Fruit fly (Drosophila melanogaster) whole organism, embryonic: ENCODE data around the gene Tcs4.

Experiments
- Abd-B ChIP-seq: fragments of 200-800 bp; sonication (Bioruptor generic); optimal IDR thresholded peaks from 2 replicates; lab custom pipeline; 2018; ENCODE audit warnings: missing biosample characterization, mild to moderate bottlenecking, missing genetic modification characterization, moderate library complexity
- Adf1 ChIP-seq: fragments of 200-800 bp; sonication (Bioruptor generic); IDR thresholded peaks from 2 replicates; pipeline ENCODE4 v1.3.6; 2022; ENCODE audit warnings: missing biosample characterization, missing genetic modification characterization
- Awh ChIP-seq: fragments of 200-800 bp; sonication (Bioruptor generic); IDR thresholded peaks from 2 replicates; pipeline ENCODE4, ENCODE4 v1.3.6; 2022; ENCODE audit warnings: missing biosample characterization, missing genetic modification characterization
- B-H2 ChIP-seq: fragments of 200-800 bp; sonication (Bioruptor generic); optimal IDR thresholded peaks from 2 replicates; lab custom pipeline; 2018; ENCODE audit warnings: missing biosample characterization, mild to moderate bottlenecking, missing genetic modification characterization
- Bgb ChIP-seq: fragments of 200-800 bp; sonication (Bioruptor generic); IDR thresholded peaks from 2 replicates; pipeline ENCODE4 v1.3.6; 2022; ENCODE audit warnings: missing biosample characterization, missing genetic modification characterization; ENCODE audit not compliant: partially characterized antibody
- CG1024 ChIP-seq: fragments of 200-800 bp; sonication (Bioruptor generic); IDR thresholded peaks from 2 replicates; pipeline ENCODE4 v1.3.6; 2022; ENCODE audit warnings: missing biosample characterization, missing genetic modification characterization
- CG11398 ChIP-seq: fragments of 200-800 bp; sonication (Bioruptor generic); optimal IDR thresholded peaks from 2 replicates; lab custom pipeline; 2016; ENCODE audit warnings: missing biosample characterization, missing genetic modification characterization
- CG11504 ChIP-seq: fragments of 200-800 bp; sonication (Bioruptor generic); optimal IDR thresholded peaks from 3 replicates; lab custom pipeline; 2019; ENCODE audit warnings: missing biosample characterization, mild to moderate bottlenecking, missing genetic modification characterization, moderate library complexity
- CG13287 ChIP-seq: fragments of 200-800 bp; sonication (Bioruptor generic); IDR thresholded peaks from 2 replicates; pipeline ENCODE4 v1.3.6; 2022; ENCODE audit warnings: missing biosample characterization, missing genetic modification characterization; ENCODE audit not compliant: partially characterized antibody
- CG13624 ChIP-seq: fragments of 200-800 bp; sonication (Bioruptor generic); optimal IDR thresholded peaks from 2 replicates; lab custom pipeline; 2016; ENCODE audit warnings: missing biosample characterization, missing genetic modification characterization
- CG14710 ChIP-seq: fragments of 200-800 bp; sonication (Bioruptor generic); optimal IDR thresholded peaks from 3 replicates; lab custom pipeline; 2019; ENCODE audit warnings: missing biosample characterization, mild to moderate bottlenecking, missing genetic modification characterization, moderate library complexity
- CG17802 ChIP-seq: fragments of 200-800 bp; sonication (Bioruptor generic); optimal IDR thresholded peaks from 2 replicates; lab custom pipeline; 2018; ENCODE audit warnings: missing biosample characterization, mild to moderate bottlenecking, missing genetic modification characterization, moderate library complexity
- CG2120 ChIP-seq: fragments of 200-800 bp; sonication (Bioruptor generic); optimal IDR thresholded peaks from 3 replicates; lab custom pipeline; 2016; ENCODE audit warnings: missing biosample characterization, missing genetic modification characterization
- CG34376 ChIP-seq: fragments of 200-800 bp; sonication (Bioruptor generic); optimal IDR thresholded peaks from 2 replicates; lab custom pipeline; 2018; ENCODE audit warnings: missing biosample characterization, mild to moderate bottlenecking, missing genetic modification characterization
- CG3726 ChIP-seq: fragments of 200-800 bp; sonication (Bioruptor generic); IDR thresholded peaks from 3 replicates; pipeline ENCODE4, ENCODE4 v1.3.6; 2022; ENCODE audit warnings: missing biosample characterization, missing genetic modification characterization
- CG3838 ChIP-seq: fragments of 200-800 bp; sonication (Bioruptor generic); optimal IDR thresholded peaks from 3 replicates; lab custom pipeline; 2016; ENCODE audit warnings: missing biosample characterization, missing genetic modification characterization
- CG5180 ChIP-seq: fragments of 200-800 bp; sonication (Bioruptor generic); optimal IDR thresholded peaks from 3 replicates; lab custom pipeline; 2017; ENCODE audit warnings: missing biosample characterization, missing genetic modification characterization, mild to moderate bottlenecking, moderate library complexity, missing genetic modification reagents
- CG6791 ChIP-seq: fragments of 200-800 bp; sonication (Bioruptor generic); IDR thresholded peaks from 3 replicates; pipeline ENCODE4 v1.3.6; 2022; ENCODE audit warnings: missing biosample characterization, missing genetic modification characterization; ENCODE audit not compliant: partially characterized antibody
- CG7271 ChIP-seq: fragments of 200-800 bp; sonication (Bioruptor generic); optimal IDR thresholded peaks from 2 replicates; lab custom pipeline; 2018; ENCODE audit warnings: missing biosample characterization, mild to moderate bottlenecking, missing genetic modification characterization, moderate library complexity
- CG7372 ChIP-seq: fragments of 200-800 bp; sonication (Bioruptor generic); IDR thresholded peaks from 2 replicates; pipeline ENCODE4 v1.3.6; 2022; ENCODE audit warnings: missing biosample characterization, missing genetic modification characterization
- CG7556 ChIP-seq: fragments of 200-800 bp; sonication (Bioruptor generic); optimal IDR thresholded peaks from 2 replicates; lab custom pipeline; 2017; ENCODE audit warnings: missing biosample characterization, mild to moderate bottlenecking, missing genetic modification characterization
- CG9609 ChIP-seq: fragments of 200-800 bp; sonication (Bioruptor generic); optimal IDR thresholded peaks from 3 replicates; lab custom pipeline; 2016; ENCODE audit warnings: missing biosample characterization, missing genetic modification characterization
- Camta ChIP-seq: fragments of 200-800 bp; sonication (Bioruptor generic); optimal IDR thresholded peaks from 2 replicates; lab custom pipeline; 2016; ENCODE audit warnings: missing biosample characterization, missing genetic modification characterization
- Dip3 ChIP-seq: fragments of 200-800 bp; sonication (Bioruptor generic); optimal IDR thresholded peaks from 3 replicates; lab custom pipeline; 2016; ENCODE audit warnings: missing biosample characterization, missing genetic modification characterization
- H2.0 ChIP-seq: fragments of 200-800 bp; sonication (Bioruptor generic); IDR thresholded peaks from 2 replicates; pipeline ENCODE4 v1.3.6; 2022; ENCODE audit warnings: missing biosample characterization, missing genetic modification characterization
- HmgD ChIP-seq: fragments of 200-800 bp; sonication (Bioruptor generic); optimal IDR thresholded peaks from 3 replicates; lab custom pipeline; 2016; ENCODE audit warnings: missing biosample characterization, missing genetic modification characterization
- Mad ChIP-seq: fragments of 200-800 bp; sonication (Bioruptor generic); optimal IDR thresholded peaks from 2 replicates; lab custom pipeline; 2016; ENCODE audit warnings: missing biosample characterization, missing genetic modification characterization
- Med ChIP-seq: fragments of 200-800 bp; sonication (Bioruptor generic); peaks from one replicate; lab custom pipeline; 2016; ENCODE audit warnings: missing biosample characterization, missing genetic modification characterization, mild to moderate bottlenecking, inconsistent platforms, moderate library complexity
- NC2β ChIP-seq: fragments of 200-800 bp; sonication (Bioruptor generic); optimal IDR thresholded peaks from 2 replicates; lab custom pipeline; 2016; ENCODE audit warnings: missing biosample characterization, missing genetic modification characterization
- NK7.1 ChIP-seq: fragments of 200-800 bp; sonication (Bioruptor generic); optimal IDR thresholded peaks from 3 replicates; lab custom pipeline; 2016; ENCODE audit warnings: missing biosample characterization, missing genetic modification characterization
- Oaz ChIP-seq: fragments of 200-800 bp; sonication (Bioruptor generic); IDR thresholded peaks from 2 replicates; pipeline ENCODE4 v1.3.6; 2022; ENCODE audit warnings: missing biosample characterization, missing genetic modification characterization
- Rfx ChIP-seq: fragments of 200-800 bp; sonication (Bioruptor generic); IDR thresholded peaks from 2 replicates; pipeline ENCODE4 v1.3.6; 2022; ENCODE audit warnings: missing biosample characterization, missing genetic modification characterization
- Sox100B ChIP-seq: fragments of 200-800 bp; sonication (Bioruptor generic); optimal IDR thresholded peaks from 3 replicates; lab custom pipeline; 2018; ENCODE audit warnings: missing biosample characterization, mild to moderate bottlenecking, missing genetic modification characterization
- amos ChIP-seq: fragments of 200-800 bp; sonication (Bioruptor generic); IDR thresholded peaks from 2 replicates; pipeline ENCODE4 v1.3.6; 2022; ENCODE audit warnings: missing biosample characterization, missing genetic modification characterization; ENCODE audit not compliant: partially characterized antibody
- cwo ChIP-seq: fragments of 200-800 bp; sonication (Bioruptor generic); optimal IDR thresholded peaks from 3 replicates; lab custom pipeline; 2017; ENCODE audit warnings: missing biosample characterization, missing genetic modification characterization, mild to moderate bottlenecking, moderate library complexity, missing genetic modification reagents
- dm ChIP-seq: fragments of 200-800 bp; sonication (Bioruptor generic); optimal IDR thresholded peaks from 3 replicates; lab custom pipeline; 2016; ENCODE audit warnings: missing biosample characterization, missing genetic modification characterization
- dmrt11E ChIP-seq: fragments of 200-800 bp; sonication (Bioruptor generic); optimal IDR thresholded peaks from 3 replicates; lab custom pipeline; 2018; ENCODE audit warnings: missing biosample characterization, mild to moderate bottlenecking, missing genetic modification characterization, moderate library complexity
- en ChIP-seq: fragments of 200-800 bp; sonication (Bioruptor generic); optimal IDR thresholded peaks from 2 replicates; lab custom pipeline; 2016; ENCODE audit warnings: missing biosample characterization, missing genetic modification characterization
- esg ChIP-seq: fragments of 200-800 bp; sonication (Bioruptor generic); conservative IDR thresholded peaks from 2 replicates; pipeline ENCODE4 v1.3.6; 2022; ENCODE audit warnings: missing biosample characterization, missing genetic modification characterization
- exex ChIP-seq: fragments of 200-800 bp; sonication (Bioruptor generic); optimal IDR thresholded peaks from 4 replicates; lab custom pipeline; 2018; ENCODE audit warnings: missing biosample characterization, mild to moderate bottlenecking, missing genetic modification characterization, moderate library complexity
- fru ChIP-seq: fragments of >200 bp; optimal IDR thresholded peaks from 2 replicates; lab custom pipeline; 2017
- klu ChIP-seq: fragments of 200-800 bp; sonication (Bioruptor generic); IDR thresholded peaks from 2 replicates; pipeline ENCODE4 v1.3.6; 2022; ENCODE audit warnings: missing biosample characterization, missing genetic modification characterization
- lola ChIP-seq, 3 experiments: fragments of >200 bp in 2 of 3; fragments of 200-800 bp in 1 of 3; sonication (Bioruptor generic) in 1 of 3; optimal IDR thresholded peaks; 2 replicates each; lab custom pipeline; 2017 to 2019; ENCODE audit warnings: missing biosample characterization in 3 of 3, missing genetic modification characterization in 3 of 3, mild to moderate bottlenecking in 1 of 3, moderate library complexity in 1 of 3
- otp ChIP-seq: fragments of 200-800 bp; sonication (Bioruptor generic); IDR thresholded peaks from 3 replicates; pipeline ENCODE4, ENCODE4 v1.3.6; 2022; ENCODE audit warnings: missing biosample characterization, missing genetic modification characterization
- ssp ChIP-seq: fragments of 200-800 bp; sonication (Bioruptor generic); IDR thresholded peaks from 2 replicates; pipeline ENCODE4 v1.3.6; 2022; ENCODE audit warnings: missing biosample characterization, missing genetic modification characterization
- tna ChIP-seq: fragments of 200-800 bp; sonication (Bioruptor generic); IDR thresholded peaks from 2 replicates; pipeline ENCODE4 v1.3.6; 2022; ENCODE audit warnings: missing biosample characterization, missing genetic modification characterization; ENCODE audit not compliant: partially characterized antibody
- vfl ChIP-seq: fragments of 200-800 bp; sonication (Bioruptor generic); optimal IDR thresholded peaks from 2 replicates; lab custom pipeline; 2016; ENCODE audit warnings: missing biosample characterization, missing genetic modification characterization
- yki ChIP-seq: fragments of >200 bp; optimal IDR thresholded peaks from 3 replicates; lab custom pipeline; 2018
- z ChIP-seq: fragments of 200-800 bp; sonication (Bioruptor generic); IDR thresholded peaks from 3 replicates; pipeline ENCODE4 v1.3.6; 2022; ENCODE audit warnings: missing biosample characterization, missing genetic modification characterization

Gene Tcs4

dm6 chrX:19679207-19679606 is 22.3 kb downstream of the Tcs4 start (continued):
- TF ChIP-seq CG11398 (GFP tag; lab: Kevin White, UChicago) (no peak), ssp (GFP tag; lab: Robert Waterston, UW) (no peak), CG7556 (GFP tag; lab: Kevin White, UChicago) (no peak), Bgb (GFP tag; lab: Robert Waterston, UW) (peak; percentile 19; the same call in 1 of the 2 replicates), Abd-B (GFP tag; lab: Kevin White, UChicago) (no peak), Rfx (GFP tag; lab: Robert Waterston, UW) (no peak), dmrt11E (no peak), amos (GFP tag; lab: Robert Waterston, UW) (no peak), CG6791 (GFP tag; lab: Robert Waterston, UW) (peak; percentile 59; the same call in 1 of the 3 replicates), exex (no peak), Mad (GFP tag; lab: Kevin White, UChicago) (no peak), CG1024 (no peak), CG5180 (GFP tag; lab: Kevin White, UChicago) (no peak), cwo (GFP tag; lab: Kevin White, UChicago) (no peak)

dm6 chrX:19675662-19676061 is 25.9 kb downstream of the Tcs4 start, which contains the start of gene et:
TSS of gene et (minus strand) at chrX:19675891.
- TF ChIP-seq Med (GFP tag; lab: Kevin White, UChicago): peak; percentile 26
- peak; percentile 1 for TF ChIP-seq CG34376 (GFP tag; lab: Kevin White, UChicago)
- TF ChIP-seq z: peak; percentile 58; the same call in 1 of the 3 replicates
- no peak for TF ChIP-seq klu (GFP tag; lab: Robert Waterston, UW)

- TF ChIP-seq dm (peak; percentile 94), CG3838 (GFP tag; lab: Kevin White, UChicago) (peak; percentile 89), CG13287 (GFP tag; lab: Robert Waterston, UW) (no peak), Dip3 (GFP tag; lab: Kevin White, UChicago) (peak; percentile 98), HmgD (GFP tag; lab: Kevin White, UChicago) (peak; percentile 92), Oaz (peak; percentile 92), CG13624 (GFP tag; lab: Kevin White, UChicago) (peak; percentile 97), NK7.1 (GFP tag; lab: Kevin White, UChicago) (peak; percentile 96), lola (GFP tag; optimal IDR thresholded peaks at IDR 0.05; lab: Kevin White, UChicago) (peak in 1 of 3 experiments; percentile 96), otp (GFP tag; lab: Robert Waterston, UW) (peak; percentile 96), yki (lab: Kevin White, UChicago) (no peak), H2.0 (GFP tag; lab: Robert Waterston, UW) (peak; percentile 97), CG11504 (tag; lab: Kevin White, UChicago) (peak; percentile 95), CG2120 (GFP tag; lab: Kevin White, UChicago) (peak; percentile 98), CG7372 (GFP tag; lab: Robert Waterston, UW) (peak; percentile 86), Adf1 (GFP tag; lab: Robert Waterston, UW) (peak; percentile 68), NC2β (peak; percentile 97), en (GFP tag; lab: Kevin White, UChicago) (peak; percentile 96), tna (GFP tag; lab: Robert Waterston, UW) (no peak), CG7271 (tag; lab: Kevin White, UChicago) (peak; percentile 59), CG3726 (GFP tag; lab: Robert Waterston, UW) (peak; percentile 90), Camta (peak; percentile 97), Awh (GFP tag; lab: Robert Waterston, UW) (peak; percentile 92), CG17802 (tag; lab: Kevin White, UChicago) (peak; percentile 81), fru (lab: Kevin White, UChicago) (no peak), Sox100B (GFP tag; lab: Kevin White, UChicago) (no peak), esg (peak; percentile 94), vfl (GFP tag; lab: Kevin White, UChicago) (peak; percentile 95), B-H2 (GFP tag; lab: Kevin White, UChicago) (peak; percentile 90), CG9609 (GFP tag; lab: Kevin White, UChicago) (peak; percentile 98), z (0 out of 3 replicates have a peak, but pooled peaks have one; percentile 38), CG14710 (tag; lab: Kevin White, UChicago) (peak; percentile 92)
These were observed 33.1 kb downstream of the Tcs4 start for dm6 chrX:19668405-19668804.
